Worm (Caenorhabditis elegans) whole organism, L3 larva: ENCODE measurements around the gene C14C6.3.

Source experiments
- ama-1 ChIP-seq: fragments of 150-350 bp; optimal IDR thresholded peaks from 2 replicates; lab custom pipeline; 2018
- ceh-9 ChIP-seq: sonication (generic microtip); optimal IDR thresholded peaks from 2 replicates; lab custom pipeline; 2018; ENCODE audit warnings: missing biosample characterization, missing genetic modification characterization
- nhr-11 ChIP-seq: fragments of 150-350 bp; optimal IDR thresholded peaks from 2 replicates; lab custom pipeline; 2014; ENCODE audit warnings: missing biosample characterization, missing genetic modification characterization
- nhr-76 ChIP-seq: fragments of 150-350 bp; sonication (generic microtip); optimal IDR thresholded peaks from 5 replicates; lab custom pipeline; 2014; ENCODE audit warnings: missing biosample characterization, missing genetic modification characterization

DNA sequence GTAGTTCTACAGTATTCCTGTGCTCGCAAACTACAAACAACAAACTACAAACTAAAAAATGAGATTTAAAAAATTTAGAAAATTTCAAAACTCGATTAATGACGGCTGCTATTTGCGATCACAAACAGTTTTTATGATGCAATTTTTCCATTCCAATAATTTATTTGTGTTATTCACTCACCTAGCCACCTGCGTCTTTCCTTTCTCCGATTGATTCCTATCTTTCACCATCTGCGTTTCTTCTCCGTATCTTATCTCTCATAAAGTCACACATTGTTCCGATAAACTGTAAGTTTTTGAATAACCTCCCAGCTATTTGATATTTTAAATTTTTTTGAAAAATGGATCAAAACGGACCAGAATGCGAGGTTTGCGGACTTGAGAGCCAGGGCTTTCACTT, 9.1 kb upstream of the C14C6.3 start, which contains the start of gene nhr-132:
- TF ChIP-seq ceh-9 = no peak
- TF ChIP-seq nhr-76 (tag; lab: Kevin White, UChicago) = no peak
- no peak for TF ChIP-seq nhr-11 (tag; lab: Kevin White, UChicago)
- TF ChIP-seq ama-1 (lab: Kevin White, UChicago) = no peak
